Worm (Caenorhabditis elegans): Measurements from ENCODE around the gene H05C05.4.

ce11 chrIII:2901117-2901516 lies 44.9 kb downstream of the H05C05.4 start, which contains the start of gene idpa-1:
- no peak for TF ChIP-seq him-1 (tag; optimal IDR thresholded peaks at IDR 0.05)
- TF ChIP-seq dao-5 (tag; optimal IDR thresholded peaks at IDR 0.05): no peak
- no peak for TF ChIP-seq W03F9.2 (tag; optimal IDR thresholded peaks at IDR 0.05)

All from whole organism, L4/young adult.